Worm (Caenorhabditis elegans) whole organism, L2 larva: ENCODE measurements around the gene unc-85.

Experiments used
- R02D3.7 ChIP-seq: fragments of 150-350 bp; optimal IDR thresholded peaks from 2 replicates; lab custom pipeline; 2014; ENCODE audit warnings: missing biosample characterization, missing genetic modification characterization
- ama-1 ChIP-seq: fragments of 150-350 bp; optimal IDR thresholded peaks from 2 replicates; lab custom pipeline; 2018; ENCODE audit warnings: inconsistent platforms
- ceh-16 ChIP-seq: fragments of 150-350 bp; optimal IDR thresholded peaks from 2 replicates; lab custom pipeline; 2014; ENCODE audit warnings: missing biosample characterization, missing genetic modification characterization
- dmd-4 ChIP-seq: sonication (generic microtip); optimal IDR thresholded peaks from 2 replicates; lab custom pipeline; 2017; ENCODE audit warnings: missing biosample characterization, missing genetic modification characterization
- lin-39 ChIP-seq: fragments of 150-350 bp; optimal IDR thresholded peaks from 2 replicates; lab custom pipeline; 2014; ENCODE audit warnings: missing biosample characterization, missing genetic modification reagents, missing genetic modification characterization
- mab-5 ChIP-seq: fragments of 150-350 bp; optimal IDR thresholded peaks from 2 replicates; lab custom pipeline; 2014; ENCODE audit warnings: missing biosample characterization, missing genetic modification characterization
- nhr-12 ChIP-seq: fragments of 150-350 bp; optimal IDR thresholded peaks from 2 replicates; lab custom pipeline; 2014; ENCODE audit warnings: missing biosample characterization, missing genetic modification characterization
- skn-1 ChIP-seq: sonication (generic microtip); optimal IDR thresholded peaks from 2 replicates; lab custom pipeline; 2017; ENCODE audit warnings: missing biosample characterization, missing genetic modification characterization
- unc-39 ChIP-seq: fragments of 150-350 bp; optimal IDR thresholded peaks from 2 replicates; lab custom pipeline; 2014; ENCODE audit warnings: missing biosample characterization, missing genetic modification characterization

ce11 chrII:4734477-4734876, 32.6 kb downstream of the unc-85 start:
- TF ChIP-seq dmd-4, result no peak
- TF ChIP-seq ceh-16 (tag; lab: Kevin White, UChicago), result no peak
- no peak for TF ChIP-seq unc-39
- no peak for TF ChIP-seq R02D3.7 (tag; lab: Kevin White, UChicago)
- TF ChIP-seq lin-39, result no peak
- TF ChIP-seq ama-1 (lab: Kevin White, UChicago), result no peak
- no peak for TF ChIP-seq nhr-12 (tag; lab: Kevin White, UChicago)
- no peak for TF ChIP-seq mab-5 (tag; lab: Kevin White, UChicago)
- TF ChIP-seq skn-1, result no peak
